Worm (Caenorhabditis elegans): ENCODE measurements around the gene F21D9.2.

DNA sequence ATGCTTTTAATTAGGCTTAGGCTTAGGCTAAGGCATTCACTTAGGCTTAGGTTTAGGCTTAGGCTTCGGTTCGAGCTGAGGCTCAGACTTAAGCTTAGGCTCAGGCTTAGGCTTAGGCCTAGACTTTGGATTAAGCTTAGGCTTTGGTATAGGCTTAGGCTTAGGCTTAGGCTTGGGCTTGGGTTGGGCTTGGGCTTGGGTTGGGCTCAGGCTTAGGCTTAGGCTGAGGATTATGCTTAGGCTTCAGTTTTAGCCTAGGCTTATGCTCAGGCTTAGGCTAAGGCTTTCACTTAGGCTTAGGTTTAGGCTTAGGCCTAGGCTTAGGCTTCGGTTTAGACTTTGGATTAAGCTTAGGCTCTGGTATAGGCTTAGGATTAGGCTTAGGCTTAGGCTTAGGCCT, 31.1 kb downstream of the F21D9.2 start:
- TF ChIP-seq B0310.2 (tag; optimal IDR thresholded peaks at IDR 0.05), result no peak
- no peak for TF ChIP-seq pes-1 (GFP tag; IDR thresholded peaks at IDR 0.05)
- TF ChIP-seq hmbx-1 (tag; optimal IDR thresholded peaks at IDR 0.05), result no peak
- TF ChIP-seq ama-1 (optimal IDR thresholded peaks at IDR 0.05), result no peak
- peak; percentile 95 for TF ChIP-seq ceh-36 (tag; optimal IDR thresholded peaks at IDR 0.05)
- no peak for TF ChIP-seq F13C5.2 (tag; optimal IDR thresholded peaks at IDR 0.05)
- no peak for TF ChIP-seq ceh-13 (GFP tag; optimal IDR thresholded peaks at IDR 0.05)
- no peak for TF ChIP-seq aly-1 (tag; optimal IDR thresholded peaks at IDR 0.05)
- TF ChIP-seq sea-1 (GFP tag; conservative IDR thresholded peaks at IDR 0.05), result no peak

Data from whole organism, early embryonic.